Fruit fly (Drosophila melanogaster) whole organism, embryonic: Measurements from ENCODE around the gene CG12009.

ENCODE experiments used
- Aef1 ChIP-seq: fragments of 200-800 bp; sonication (Bioruptor generic); IDR thresholded peaks from 3 replicates; pipeline ENCODE4 v1.3.6; 2022; ENCODE audit warnings: missing biosample characterization, missing genetic modification characterization
- Bgb ChIP-seq: fragments of 200-800 bp; sonication (Bioruptor generic); IDR thresholded peaks from 2 replicates; pipeline ENCODE4 v1.3.6; 2022; ENCODE audit warnings: missing biosample characterization, missing genetic modification characterization; ENCODE audit not compliant: partially characterized antibody
- Blimp-1 ChIP-seq: fragments of 200-800 bp; sonication (Bioruptor generic); optimal IDR thresholded peaks from 3 replicates; lab custom pipeline; 2018; ENCODE audit warnings: missing biosample characterization, missing genetic modification characterization, mild to moderate bottlenecking, moderate library complexity, missing genetic modification reagents
- CG10321 ChIP-seq: fragments of 200-800 bp; sonication (Bioruptor generic); IDR thresholded peaks from 2 replicates; pipeline ENCODE4 v1.3.6; 2022; ENCODE audit warnings: missing biosample characterization, missing genetic modification characterization
- CG11560 ChIP-seq: fragments of 200-800 bp; sonication (Bioruptor generic); IDR thresholded peaks from 3 replicates; pipeline ENCODE4 v1.3.6; 2022; ENCODE audit warnings: missing biosample characterization, missing genetic modification characterization
- CG12104 ChIP-seq: fragments of 200-800 bp; sonication (Bioruptor generic); optimal IDR thresholded peaks from 3 replicates; lab custom pipeline; 2016; ENCODE audit warnings: missing biosample characterization, missing genetic modification characterization
- CG13287 ChIP-seq: fragments of 200-800 bp; sonication (Bioruptor generic); IDR thresholded peaks from 2 replicates; pipeline ENCODE4 v1.3.6; 2022; ENCODE audit warnings: missing biosample characterization, missing genetic modification characterization; ENCODE audit not compliant: partially characterized antibody
- CG14667 ChIP-seq: fragments of 200-800 bp; sonication (Bioruptor generic); IDR thresholded peaks from 2 replicates; pipeline ENCODE4 v1.3.6; 2022; ENCODE audit warnings: missing biosample characterization, missing genetic modification characterization
- CG15696 ChIP-seq: fragments of 200-800 bp; sonication (Bioruptor generic); optimal IDR thresholded peaks from 2 replicates; lab custom pipeline; 2019; ENCODE audit warnings: missing biosample characterization, mild to moderate bottlenecking, missing genetic modification characterization, moderate library complexity
- CG17361 ChIP-seq: fragments of 200-800 bp; sonication (Bioruptor generic); IDR thresholded peaks from 3 replicates; pipeline ENCODE4 v1.3.6; 2022; ENCODE audit warnings: missing biosample characterization, missing genetic modification characterization
- CG1832 ChIP-seq: fragments of 200-800 bp; sonication (Bioruptor generic); optimal IDR thresholded peaks from 2 replicates; lab custom pipeline; 2017; ENCODE audit warnings: missing biosample characterization, mild to moderate bottlenecking, missing genetic modification characterization, inconsistent platforms
- CG2712 ChIP-seq: fragments of 200-800 bp; optimal IDR thresholded peaks from 3 replicates; lab custom pipeline; 2019; ENCODE audit warnings: missing biosample characterization, mild to moderate bottlenecking, missing genetic modification characterization, moderate library complexity
- CG30431 ChIP-seq: fragments of 200-800 bp; sonication (Bioruptor generic); optimal IDR thresholded peaks from 2 replicates; lab custom pipeline; 2017; ENCODE audit warnings: missing biosample characterization, missing genetic modification characterization
- CG3726 ChIP-seq: fragments of 200-800 bp; sonication (Bioruptor generic); IDR thresholded peaks from 3 replicates; pipeline ENCODE4, ENCODE4 v1.3.6; 2022; ENCODE audit warnings: missing biosample characterization, missing genetic modification characterization
- CG4282 ChIP-seq: fragments of 200-800 bp; sonication (Bioruptor generic); optimal IDR thresholded peaks from 2 replicates; lab custom pipeline; 2016; ENCODE audit warnings: missing biosample characterization, missing genetic modification characterization
- CG4730 ChIP-seq: fragments of 200-800 bp; sonication (Bioruptor generic); IDR thresholded peaks from 2 replicates; pipeline ENCODE4 v1.3.6; 2022; ENCODE audit warnings: missing biosample characterization, missing genetic modification characterization
- CG5245 ChIP-seq: fragments of 200-800 bp; sonication (Bioruptor generic); optimal IDR thresholded peaks from 3 replicates; lab custom pipeline; 2016; ENCODE audit warnings: missing biosample characterization, missing genetic modification characterization
- CG6175 ChIP-seq: fragments of 200-800 bp; sonication (Bioruptor generic); IDR thresholded peaks from 3 replicates; pipeline ENCODE4 v1.3.6; 2022; ENCODE audit warnings: missing biosample characterization, missing genetic modification characterization
- CG7372 ChIP-seq: fragments of 200-800 bp; sonication (Bioruptor generic); IDR thresholded peaks from 2 replicates; pipeline ENCODE4 v1.3.6; 2022; ENCODE audit warnings: missing biosample characterization, missing genetic modification characterization
- CTCF ChIP-seq: fragments of 200-800 bp; sonication (Bioruptor generic); optimal IDR thresholded peaks from 2 replicates; lab custom pipeline; 2017; ENCODE audit warnings: missing biosample characterization, mild to moderate bottlenecking, missing genetic modification characterization, moderate library complexity
- CoRest ChIP-seq: fragments of 200-800 bp; sonication (Bioruptor generic); optimal IDR thresholded peaks from 3 replicates; lab custom pipeline; 2018; ENCODE audit warnings: missing biosample characterization, mild to moderate bottlenecking, missing genetic modification characterization, moderate library complexity
- Dbx ChIP-seq: fragments of 200-800 bp; sonication (Bioruptor generic); IDR thresholded peaks from 3 replicates; pipeline ENCODE4 v1.3.6; 2022; ENCODE audit warnings: missing biosample characterization, missing genetic modification characterization
- Dip2 ChIP-seq: fragments of 200-800 bp; sonication (Bioruptor generic); IDR thresholded peaks from 2 replicates; pipeline ENCODE4 v1.3.6; 2022; ENCODE audit warnings: missing biosample characterization, missing genetic modification characterization
- E2f2 ChIP-seq: fragments of 200-800 bp; sonication (Bioruptor generic); IDR thresholded peaks from 2 replicates; pipeline ENCODE4 v1.3.6; 2022; ENCODE audit warnings: missing biosample characterization, missing genetic modification characterization
- Eip74EF ChIP-seq, 2 experiments: fragments of 200-800 bp in 1 of 2; fragments of >200 bp in 1 of 2; sonication (Bioruptor generic) in 1 of 2; optimal IDR thresholded peaks; 2 replicates each; lab custom pipeline; 2017 to 2019; ENCODE audit warnings: missing biosample characterization in 2 of 2, missing genetic modification characterization in 2 of 2, mild to moderate bottlenecking in 1 of 2, moderate library complexity in 1 of 2
- Fer1 ChIP-seq: fragments of 200-800 bp; sonication (Bioruptor generic); optimal IDR thresholded peaks from 2 replicates; lab custom pipeline; 2017; ENCODE audit warnings: missing biosample characterization, mild to moderate bottlenecking, missing genetic modification characterization
- H2.0 ChIP-seq: fragments of 200-800 bp; sonication (Bioruptor generic); IDR thresholded peaks from 2 replicates; pipeline ENCODE4 v1.3.6; 2022; ENCODE audit warnings: missing biosample characterization, missing genetic modification characterization
- HHEX ChIP-seq: fragments of 200-800 bp; sonication (Bioruptor generic); optimal IDR thresholded peaks from 3 replicates; lab custom pipeline; 2017; ENCODE audit warnings: missing biosample characterization, mild to moderate bottlenecking, missing genetic modification characterization, missing genetic modification reagents
- NFAT ChIP-seq: fragments of 200-800 bp; sonication (Bioruptor generic); IDR thresholded peaks from 2 replicates; pipeline ENCODE4 v1.3.6; 2022; ENCODE audit warnings: missing biosample characterization, missing genetic modification characterization
- Oaz ChIP-seq: fragments of 200-800 bp; sonication (Bioruptor generic); IDR thresholded peaks from 2 replicates; pipeline ENCODE4 v1.3.6; 2022; ENCODE audit warnings: missing biosample characterization, missing genetic modification characterization
- Oli ChIP-seq: fragments of 200-800 bp; sonication (Bioruptor generic); optimal IDR thresholded peaks from 2 replicates; lab custom pipeline; 2018; ENCODE audit warnings: missing biosample characterization, mild to moderate bottlenecking, missing genetic modification characterization, moderate library complexity
- Opbp ChIP-seq: fragments of 200-800 bp; sonication (Bioruptor generic); IDR thresholded peaks from 3 replicates; pipeline ENCODE4 v1.3.6; 2022; ENCODE audit warnings: missing biosample characterization, missing genetic modification characterization; ENCODE audit not compliant: partially characterized antibody
- PHDP ChIP-seq: fragments of 200-800 bp; sonication (Bioruptor generic); optimal IDR thresholded peaks from 3 replicates; lab custom pipeline; 2018; ENCODE audit warnings: missing biosample characterization, mild to moderate bottlenecking, missing genetic modification characterization, moderate library complexity
- Ptx1 ChIP-seq: fragments of 200-800 bp; sonication (Bioruptor generic); IDR thresholded peaks from 2 replicates; pipeline ENCODE4 v1.3.6; 2022; ENCODE audit warnings: missing biosample characterization, missing genetic modification characterization
- Xbp1 ChIP-seq: fragments of 200-800 bp; sonication (Bioruptor generic); optimal IDR thresholded peaks from 3 replicates; lab custom pipeline; 2016; ENCODE audit warnings: missing biosample characterization, mild to moderate bottlenecking, missing genetic modification characterization
- al ChIP-seq: fragments of 200-800 bp; sonication (Bioruptor generic); IDR thresholded peaks from 2 replicates; pipeline ENCODE4 v1.3.6; 2022; ENCODE audit warnings: missing biosample characterization, missing genetic modification characterization
- br ChIP-seq: fragments of >200 bp; optimal IDR thresholded peaks from 2 replicates; lab custom pipeline; 2017
- ci ChIP-seq: fragments of 200-800 bp; sonication (Bioruptor generic); IDR thresholded peaks from 3 replicates; pipeline ENCODE4 v1.3.6; 2022; ENCODE audit warnings: missing biosample characterization, missing genetic modification characterization
- croc ChIP-seq: fragments of 200-800 bp; sonication (Bioruptor generic); conservative IDR thresholded peaks from 3 replicates; pipeline ENCODE4 v1.3.6; 2022; ENCODE audit warnings: missing biosample characterization, missing genetic modification characterization
- dati ChIP-seq: fragments of 200-800 bp; sonication (Bioruptor generic); IDR thresholded peaks from 2 replicates; pipeline ENCODE4 v1.3.6; 2022; ENCODE audit warnings: missing biosample characterization, missing genetic modification characterization
- ham ChIP-seq: fragments of 200-800 bp; sonication (Bioruptor generic); IDR thresholded peaks from 2 replicates; pipeline ENCODE4 v1.3.6; 2022; ENCODE audit warnings: missing biosample characterization, missing genetic modification characterization
- hth ChIP-seq: fragments of >200 bp; optimal IDR thresholded peaks from 2 replicates; lab custom pipeline; 2017; ENCODE audit warnings: inconsistent platforms
- lbe ChIP-seq: fragments of 200-800 bp; sonication (Bioruptor generic); optimal IDR thresholded peaks from 2 replicates; lab custom pipeline; 2016; ENCODE audit warnings: missing biosample characterization, mild to moderate bottlenecking, missing genetic modification characterization
- lov ChIP-seq, 2 experiments: fragments of 200-800 bp in 1 of 2; fragments of >200 bp in 1 of 2; sonication (Bioruptor generic) in 1 of 2; IDR thresholded peaks in 1 of 2; optimal IDR thresholded peaks in 1 of 2; 2 replicates in 1 of 2; 3 replicates in 1 of 2; pipeline versions ENCODE4 v1.3.6 to Lab custom; 2017 to 2022; ENCODE audit warnings: missing biosample characterization in 1 of 2, missing genetic modification characterization in 1 of 2
- mld ChIP-seq: fragments of 200-800 bp; sonication (Bioruptor generic); IDR thresholded peaks from 3 replicates; pipeline ENCODE4 v1.3.6; 2022; ENCODE audit warnings: missing biosample characterization, missing genetic modification characterization; ENCODE audit not compliant: partially characterized antibody
- ranshi ChIP-seq: fragments of 200-800 bp; sonication (Bioruptor generic); IDR thresholded peaks from 2 replicates; pipeline ENCODE4 v1.3.6; 2022; ENCODE audit warnings: missing biosample characterization, missing genetic modification characterization
- scrt ChIP-seq: fragments of 200-800 bp; sonication (Bioruptor generic); optimal IDR thresholded peaks from 2 replicates; lab custom pipeline; 2018; ENCODE audit warnings: missing biosample characterization, mild to moderate bottlenecking, missing genetic modification characterization, moderate library complexity
- slbo ChIP-seq: fragments of 200-800 bp; sonication (Bioruptor generic); IDR thresholded peaks from 2 replicates; pipeline ENCODE4 v1.3.6; 2022; ENCODE audit warnings: missing biosample characterization, missing genetic modification characterization
- sob ChIP-seq: fragments of 200-800 bp; sonication (Bioruptor generic); IDR thresholded peaks from 2 replicates; pipeline ENCODE4 v1.3.6; 2022; ENCODE audit warnings: missing biosample characterization, missing genetic modification characterization
- tin ChIP-seq: fragments of 200-800 bp; sonication (Bioruptor generic); optimal IDR thresholded peaks from 3 replicates; lab custom pipeline; 2016; ENCODE audit warnings: missing biosample characterization, missing genetic modification characterization
- yki ChIP-seq: fragments of >200 bp; optimal IDR thresholded peaks from 3 replicates; lab custom pipeline; 2018
- z ChIP-seq: fragments of 200-800 bp; sonication (Bioruptor generic); IDR thresholded peaks from 3 replicates; pipeline ENCODE4 v1.3.6; 2022; ENCODE audit warnings: missing biosample characterization, missing genetic modification characterization

CG12009 gene

DNA sequence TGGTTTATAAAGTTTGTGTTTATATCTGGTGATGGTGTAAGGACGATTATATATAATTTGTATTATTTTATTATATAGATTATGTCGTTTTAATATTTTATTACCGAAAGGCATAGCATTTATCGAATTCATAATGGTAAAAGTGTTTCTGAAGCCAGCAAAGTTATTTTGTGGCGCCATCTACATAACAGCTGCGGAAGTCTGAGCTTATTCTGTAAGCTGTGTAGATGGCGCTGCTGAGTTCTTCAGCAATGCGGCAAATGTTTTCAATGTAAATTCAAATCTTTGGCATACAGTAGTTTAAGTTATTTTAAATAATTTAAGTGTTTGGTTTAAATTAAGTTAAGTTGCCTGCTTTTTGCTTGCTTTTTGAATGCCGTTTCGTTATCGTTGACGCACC lies 2.8 kb upstream of the CG12009 start (continued):
- TF ChIP-seq NFAT (GFP tag; lab: Robert Waterston, UW) (peak; percentile 84), ham (no peak), Opbp (GFP tag; lab: Robert Waterston, UW) (peak; percentile 18; the same call in 1 of the 3 replicates), slbo (GFP tag; lab: Robert Waterston, UW) (peak; percentile 79), CG5245 (GFP tag; lab: Kevin White, UChicago) (peak; percentile 52), Ptx1 (GFP tag; lab: Robert Waterston, UW) (peak; percentile 60), CTCF (GFP tag; lab: Kevin White, UChicago) (peak; percentile 98), H2.0 (peak; percentile 52), Dbx (GFP tag; lab: Robert Waterston, UW) (peak; percentile 50; the same call in 1 of the 3 replicates), E2f2 (GFP tag; lab: Robert Waterston, UW) (peak; percentile 76), CG6175 (GFP tag; lab: Robert Waterston, UW) (no peak), Bgb (GFP tag; lab: Robert Waterston, UW) (0 out of 2 replicates have a peak, but pooled peaks have one; percentile 33), CG4730 (GFP tag; lab: Robert Waterston, UW) (peak; percentile 58; the same call in 1 of the 2 replicates), lov (optimal IDR thresholded peaks at IDR 0.05; lab: Kevin White, UChicago) (no peak), lov (GFP tag; IDR thresholded peaks at IDR 0.05; lab: Robert Waterston, UW) (peak; percentile 56; the same call in 1 of the 3 replicates), scrt (GFP tag; lab: Kevin White, UChicago) (no peak), CG7372 (peak; percentile 37; the same call in 1 of the 2 replicates), Oaz (GFP tag; lab: Robert Waterston, UW) (peak; percentile 36; the same call in 1 of the 2 replicates), croc (GFP tag; lab: Robert Waterston, UW) (no peak), ci (no peak; the same call in 2 of the 3 replicates), CG1832 (GFP tag; lab: Kevin White, UChicago) (no peak), HHEX (GFP tag; lab: Kevin White, UChicago) (peak; percentile 4), Fer1 (GFP tag; lab: Kevin White, UChicago) (no peak), Blimp-1 (peak; percentile 11), CG2712 (tag; lab: Kevin White, UChicago) (peak; percentile 49), CG3726 (GFP tag; lab: Robert Waterston, UW) (0 out of 3 replicates have a peak, but pooled peaks have one; percentile 43), Dip2 (GFP tag; lab: Robert Waterston, UW) (peak; percentile 94), dati (GFP tag; lab: Robert Waterston, UW) (0 out of 2 replicates have a peak, but pooled peaks have one; percentile 12), Aef1 (peak; percentile 34; the same call in 1 of the 3 replicates)

- TF ChIP-seq sob (peak; percentile 72), CG13287 (GFP tag; lab: Robert Waterston, UW) (no peak), CG17361 (GFP tag; lab: Robert Waterston, UW) (peak; percentile 62; the same call in 2 of the 3 replicates), CG10321 (GFP tag; lab: Robert Waterston, UW) (no peak), Bgb (GFP tag; lab: Robert Waterston, UW) (no peak), CG12104 (no peak), mld (no peak), br (lab: Kevin White, UChicago) (no peak), CG14667 (GFP tag; lab: Robert Waterston, UW) (peak; percentile 56), Eip74EF (GFP tag; optimal IDR thresholded peaks at IDR 0.05; lab: Kevin White, UChicago) (peak in 1 of 2 experiments; percentile 40), al (no peak), CoRest (tag; lab: Kevin White, UChicago) (peak; percentile 50), CG11560 (0 out of 3 replicates have a peak, but pooled peaks have one; percentile 7), tin (GFP tag; lab: Kevin White, UChicago) (peak; percentile 68), Xbp1 (GFP tag; lab: Kevin White, UChicago) (peak; percentile 49), lbe (no peak), hth (lab: Kevin White, UChicago) (no peak), CG30431 (GFP tag; lab: Kevin White, UChicago) (peak; percentile 16), Oli (tag; lab: Kevin White, UChicago) (peak; percentile 44), PHDP (tag; lab: Kevin White, UChicago) (no peak), CG15696 (tag; lab: Kevin White, UChicago) (no peak), yki (lab: Kevin White, UChicago) (no peak), z (GFP tag; lab: Robert Waterston, UW) (no peak), CG4282 (GFP tag; lab: Kevin White, UChicago) (no peak), ranshi (GFP tag; lab: Robert Waterston, UW) (peak; percentile 80)
Measured at dm6 chr3L:3300345-3300744, 9.1 kb downstream of the CG12009 start.
